Fruit fly (Drosophila melanogaster): ENCODE data around the gene Pxn.

dm6 chr3L:2587562-2587918, 42.3 kb downstream of the Pxn start:
- TF ChIP-seq insv (optimal IDR thresholded peaks at IDR 0.05) (no peak), Sin3A (optimal IDR thresholded peaks at IDR 0.05) (no peak)
